Worm (Caenorhabditis elegans) whole organism, late embryonic: ENCODE results near the gene cdh-9.

Source experiments
- C08G9.2 ChIP-seq: sonication (generic microtip); optimal IDR thresholded peaks from 2 replicates; lab custom pipeline; 2016; ENCODE audit warnings: mild to moderate bottlenecking, missing genetic modification characterization, moderate library complexity, missing compliant biosample characterization
- C38D4.7 ChIP-seq: fragments of 200-800 bp; sonication (Bioruptor generic); optimal IDR thresholded peaks from 2 replicates; lab custom pipeline; 2018; ENCODE audit warnings: mild to moderate bottlenecking, missing genetic modification characterization, moderate library complexity, missing compliant biosample characterization
- F13H6.1 ChIP-seq: sonication (generic microtip); optimal IDR thresholded peaks from 2 replicates; lab custom pipeline; 2016; ENCODE audit warnings: missing genetic modification characterization, missing compliant biosample characterization
- K02D7.2 ChIP-seq: sonication (generic microtip); optimal IDR thresholded peaks from 2 replicates; lab custom pipeline; 2017; ENCODE audit warnings: mild to moderate bottlenecking, missing genetic modification characterization, missing compliant biosample characterization
- T23F11.4 ChIP-seq: fragments of 200-800 bp; sonication (Bioruptor generic); optimal IDR thresholded peaks from 2 replicates; lab custom pipeline; 2018; ENCODE audit warnings: mild to moderate bottlenecking, missing genetic modification characterization, missing compliant biosample characterization
- ahr-1 ChIP-seq: sonication (generic microtip); optimal IDR thresholded peaks from 2 replicates; lab custom pipeline; 2016; ENCODE audit warnings: missing genetic modification characterization, missing compliant biosample characterization
- ama-1 ChIP-seq: fragments of 150-350 bp; optimal IDR thresholded peaks from 2 replicates; lab custom pipeline; 2014
- ceh-14 ChIP-seq: sonication (generic microtip); optimal IDR thresholded peaks from 2 replicates; lab custom pipeline; 2016; ENCODE audit warnings: missing genotype, missing genetic modification characterization, missing compliant biosample characterization
- ceh-18 ChIP-seq: sonication (generic microtip); optimal IDR thresholded peaks from 2 replicates; lab custom pipeline; 2016; ENCODE audit warnings: missing genetic modification characterization, missing compliant biosample characterization
- ceh-19 ChIP-seq: fragments of 200-800 bp; sonication (Bioruptor generic); optimal IDR thresholded peaks from 2 replicates; lab custom pipeline; 2018; ENCODE audit warnings: mild to moderate bottlenecking, missing genetic modification characterization, missing compliant biosample characterization
- ceh-2 ChIP-seq: sonication (generic microtip); optimal IDR thresholded peaks from 2 replicates; lab custom pipeline; 2016; ENCODE audit warnings: missing genotype, missing genetic modification characterization, missing compliant biosample characterization
- ceh-31 ChIP-seq: sonication (generic microtip); optimal IDR thresholded peaks from 2 replicates; lab custom pipeline; 2016; ENCODE audit warnings: missing genetic modification characterization, missing compliant biosample characterization
- ceh-48 ChIP-seq: sonication (generic microtip); optimal IDR thresholded peaks from 2 replicates; lab custom pipeline; 2016; ENCODE audit warnings: missing genetic modification characterization, inconsistent platforms, missing compliant biosample characterization
- ceh-6 ChIP-seq: fragments of 200-800 bp; sonication (Bioruptor generic); optimal IDR thresholded peaks from 2 replicates; lab custom pipeline; 2018; ENCODE audit warnings: mild to moderate bottlenecking, missing genetic modification characterization, missing compliant biosample characterization
- ceh-9 ChIP-seq: sonication (generic microtip); optimal IDR thresholded peaks from 2 replicates; lab custom pipeline; 2016; ENCODE audit warnings: mild to moderate bottlenecking, missing genetic modification characterization, inconsistent platforms, missing compliant biosample characterization
- dmd-4 ChIP-seq: sonication (generic microtip); optimal IDR thresholded peaks from 2 replicates; lab custom pipeline; 2016; ENCODE audit warnings: borderline replicate concordance, missing genetic modification characterization, missing compliant biosample characterization
- elt-2 ChIP-seq: sonication (generic microtip); optimal IDR thresholded peaks from 2 replicates; lab custom pipeline; 2016; ENCODE audit warnings: missing genetic modification reagents, missing genetic modification characterization, missing compliant biosample characterization
- ets-4 ChIP-seq: sonication (generic microtip); optimal IDR thresholded peaks from 2 replicates; lab custom pipeline; 2016; ENCODE audit warnings: missing genetic modification characterization, missing compliant biosample characterization
- fax-1 ChIP-seq: sonication (generic microtip); optimal IDR thresholded peaks from 2 replicates; lab custom pipeline; 2016; ENCODE audit warnings: missing genotype, missing genetic modification characterization, missing compliant biosample characterization
- gmeb-2 ChIP-seq: sonication (generic microtip); optimal IDR thresholded peaks from 2 replicates; lab custom pipeline; 2016; ENCODE audit warnings: missing genetic modification characterization, inconsistent platforms, missing compliant biosample characterization
- hlh-13 ChIP-seq: fragments of 200-800 bp; sonication (Bioruptor generic); optimal IDR thresholded peaks from 2 replicates; lab custom pipeline; 2018; ENCODE audit warnings: mild to moderate bottlenecking, missing genetic modification characterization, missing compliant biosample characterization
- hlh-15 ChIP-seq: sonication (generic microtip); optimal IDR thresholded peaks from 2 replicates; lab custom pipeline; 2016; ENCODE audit warnings: missing genetic modification characterization, missing compliant biosample characterization
- hlh-30 ChIP-seq: sonication (generic microtip); optimal IDR thresholded peaks from 2 replicates; lab custom pipeline; 2017; ENCODE audit warnings: antibody characterized with exemption, missing genetic modification characterization, missing compliant biosample characterization; ENCODE audit not compliant: insufficient read depth
- hlh-6 ChIP-seq: sonication (generic microtip); optimal IDR thresholded peaks from 2 replicates; lab custom pipeline; 2016; ENCODE audit warnings: missing genotype, missing genetic modification characterization, missing compliant biosample characterization
- hlh-8 ChIP-seq: sonication (generic microtip); optimal IDR thresholded peaks from 2 replicates; lab custom pipeline; 2016; ENCODE audit warnings: missing genotype, missing genetic modification characterization, missing compliant biosample characterization
- lin-11 ChIP-seq: fragments of 200-800 bp; sonication (Bioruptor generic); optimal IDR thresholded peaks from 2 replicates; lab custom pipeline; 2018; ENCODE audit warnings: mild to moderate bottlenecking, missing genetic modification characterization, missing compliant biosample characterization
- madf-2 ChIP-seq: sonication (generic microtip); optimal IDR thresholded peaks from 2 replicates; lab custom pipeline; 2017; ENCODE audit warnings: missing genetic modification characterization, missing compliant biosample characterization
- mec-3 ChIP-seq: sonication (generic microtip); optimal IDR thresholded peaks from 2 replicates; lab custom pipeline; 2016; ENCODE audit warnings: borderline replicate concordance, missing genetic modification characterization, missing compliant biosample characterization
- nfya-1 ChIP-seq: sonication (generic microtip); optimal IDR thresholded peaks from 2 replicates; lab custom pipeline; 2017; ENCODE audit warnings: missing genetic modification characterization, mild to moderate bottlenecking, missing compliant biosample characterization, antibody characterized with exemption, moderate library complexity
- nhr-232 ChIP-seq: sonication (generic microtip); optimal IDR thresholded peaks from 2 replicates; lab custom pipeline; 2016; ENCODE audit warnings: missing genetic modification characterization, missing compliant biosample characterization
- odd-2 ChIP-seq: sonication (generic microtip); optimal IDR thresholded peaks from 2 replicates; lab custom pipeline; 2017; ENCODE audit warnings: antibody characterized with exemption, mild to moderate bottlenecking, missing genetic modification characterization, missing compliant biosample characterization
- pat-9 ChIP-seq: fragments of 200-800 bp; sonication (Bioruptor generic); optimal IDR thresholded peaks from 2 replicates; lab custom pipeline; 2018; ENCODE audit warnings: mild to moderate bottlenecking, missing genetic modification characterization, moderate library complexity, missing compliant biosample characterization
- pha-2 ChIP-seq: sonication (generic microtip); optimal IDR thresholded peaks from 2 replicates; lab custom pipeline; 2017; ENCODE audit warnings: mild to moderate bottlenecking, missing genetic modification characterization, missing compliant biosample characterization
- pha-4 ChIP-seq: fragments of 150-350 bp; optimal IDR thresholded peaks from 2 replicates; lab custom pipeline; 2018; ENCODE audit warnings: missing biosample characterization, missing genetic modification reagents, missing genetic modification characterization
- pros-1 ChIP-seq: fragments of 150-350 bp; optimal IDR thresholded peaks from 2 replicates; lab custom pipeline; 2014; ENCODE audit warnings: missing biosample characterization, missing genetic modification reagents, missing genetic modification characterization
- ref-2 ChIP-seq: sonication (generic microtip); optimal IDR thresholded peaks from 2 replicates; lab custom pipeline; 2016; ENCODE audit warnings: missing genetic modification characterization, missing compliant biosample characterization
- syd-9 ChIP-seq: sonication (generic microtip); optimal IDR thresholded peaks from 2 replicates; lab custom pipeline; 2016; ENCODE audit warnings: mild to moderate bottlenecking, missing genetic modification characterization, moderate library complexity, missing compliant biosample characterization
- tbx-2 ChIP-seq: sonication (generic microtip); optimal IDR thresholded peaks from 2 replicates; lab custom pipeline; 2016; ENCODE audit warnings: missing genetic modification characterization, missing compliant biosample characterization
- tbx-7 ChIP-seq: sonication (generic microtip); optimal IDR thresholded peaks from 2 replicates; lab custom pipeline; 2016; ENCODE audit warnings: missing genotype, missing genetic modification characterization, missing compliant biosample characterization
- ttx-3 ChIP-seq: sonication (generic microtip); optimal IDR thresholded peaks from 2 replicates; lab custom pipeline; 2016; ENCODE audit warnings: missing genetic modification reagents, missing genetic modification characterization, missing compliant biosample characterization
- unc-42 ChIP-seq: sonication (generic microtip); optimal IDR thresholded peaks from 2 replicates; lab custom pipeline; 2016; ENCODE audit warnings: missing genotype, missing genetic modification characterization, missing compliant biosample characterization
- unc-55 ChIP-seq: sonication (generic microtip); optimal IDR thresholded peaks from 2 replicates; lab custom pipeline; 2017; ENCODE audit warnings: missing biosample characterization, missing genetic modification reagents, missing genetic modification characterization
- unc-86 ChIP-seq: sonication (generic microtip); optimal IDR thresholded peaks from 2 replicates; lab custom pipeline; 2016; ENCODE audit warnings: missing genetic modification characterization, missing compliant biosample characterization

cdh-9 gene

ce11 chrX:16594931-16595330 is at the start of gene cdh-9:
cdh-9 (plus strand) TSS chrX:16595231.
- no peak for TF ChIP-seq pat-9 (tag; lab: Kevin White, UChicago)
- TF ChIP-seq tbx-2 (tag; lab: Kevin White, UChicago) = peak; percentile 2
- no peak for TF ChIP-seq ceh-31

- TF ChIP-seq T23F11.4 (GFP tag; lab: Kevin White, UChicago) (no peak), tbx-2 (tag; lab: Kevin White, UChicago) (no peak), ceh-9 (tag; lab: Kevin White, UChicago) (no peak), mec-3 (tag; lab: Kevin White, UChicago) (no peak), madf-2 (tag; lab: Kevin White, UChicago) (no peak), ets-4 (no peak), tbx-7 (tag; lab: Kevin White, UChicago) (no peak)
Measured at ce11 chrX:16545641-16546040, 49.4 kb upstream of the cdh-9 start.

- no peak for TF ChIP-seq syd-9 (tag; lab: Kevin White, UChicago)
- TF ChIP-seq unc-42 (tag; lab: Kevin White, UChicago) = no peak
Measured at ce11 chrX:16546135-16546534, 48.9 kb upstream of the cdh-9 start.

ce11 chrX:16548290-16548689 is 46.7 kb upstream of the cdh-9 start:
- TF ChIP-seq pha-2 (tag; lab: Kevin White, UChicago) (no peak), pros-1 (tag; lab: Kevin White, UChicago) (no peak)

ce11 chrX:16550551-16550950 is 44.5 kb upstream of the cdh-9 start:
- TF ChIP-seq C08G9.2 (tag; lab: Kevin White, UChicago) (no peak), nhr-232 (tag; lab: Kevin White, UChicago) (no peak), ets-4 (no peak), ceh-31 (no peak), ref-2 (tag; lab: Kevin White, UChicago) (no peak)

ce11 chrX:16551318-16551717 is 43.7 kb upstream of the cdh-9 start:
- TF ChIP-seq ceh-18 (tag; lab: Kevin White, UChicago) = no peak
- TF ChIP-seq elt-2 (tag; lab: Kevin White, UChicago) = no peak
- no peak for TF ChIP-seq ceh-48 (tag; lab: Kevin White, UChicago)
- TF ChIP-seq K02D7.2 = no peak
- peak; percentile 12 for TF ChIP-seq ceh-6 (GFP tag; lab: Kevin White, UChicago)
- TF ChIP-seq ama-1 (lab: Kevin White, UChicago) = no peak
- no peak for TF ChIP-seq ceh-2 (tag; lab: Kevin White, UChicago)
- TF ChIP-seq hlh-6 (tag; lab: Kevin White, UChicago) = no peak
- no peak for TF ChIP-seq lin-11
- TF ChIP-seq F13H6.1 (tag; lab: Kevin White, UChicago) = no peak
- no peak for TF ChIP-seq pha-4 (tag; lab: Kevin White, UChicago)
- TF ChIP-seq ref-2 (tag; lab: Kevin White, UChicago) = no peak
- no peak for TF ChIP-seq odd-2 (tag; lab: Kevin White, UChicago)
- no peak for TF ChIP-seq ahr-1 (tag; lab: Kevin White, UChicago)
- no peak for TF ChIP-seq ceh-9 (tag; lab: Kevin White, UChicago)
- peak; percentile 41 for TF ChIP-seq gmeb-2
- no peak for TF ChIP-seq T23F11.4 (GFP tag; lab: Kevin White, UChicago)
- TF ChIP-seq unc-55 (GFP tag; lab: Kevin White, UChicago) = no peak
- no peak for TF ChIP-seq dmd-4 (tag; lab: Kevin White, UChicago)
- peak; percentile 6 for TF ChIP-seq nfya-1
- TF ChIP-seq hlh-30 (tag; lab: Kevin White, UChicago) = no peak
- TF ChIP-seq ttx-3 (tag; lab: Kevin White, UChicago) = no peak
- TF ChIP-seq mec-3 (tag; lab: Kevin White, UChicago) = no peak
- no peak for TF ChIP-seq ceh-14 (tag; lab: Kevin White, UChicago)
- TF ChIP-seq unc-86 (tag; lab: Kevin White, UChicago) = peak; percentile 6
- TF ChIP-seq C38D4.7 (GFP tag; lab: Kevin White, UChicago) = peak; percentile 38
- no peak for TF ChIP-seq madf-2 (tag; lab: Kevin White, UChicago)
- peak; percentile 20 for TF ChIP-seq hlh-13
- TF ChIP-seq pat-9 (tag; lab: Kevin White, UChicago) = peak; percentile 11
- TF ChIP-seq ceh-19 (GFP tag; lab: Kevin White, UChicago) = no peak
- TF ChIP-seq hlh-8 (tag; lab: Kevin White, UChicago) = no peak
- TF ChIP-seq fax-1 (tag; lab: Kevin White, UChicago) = no peak
- TF ChIP-seq hlh-15 = no peak
